Worm (Caenorhabditis elegans): Measurements from ENCODE around the gene unc-5.

DNA sequence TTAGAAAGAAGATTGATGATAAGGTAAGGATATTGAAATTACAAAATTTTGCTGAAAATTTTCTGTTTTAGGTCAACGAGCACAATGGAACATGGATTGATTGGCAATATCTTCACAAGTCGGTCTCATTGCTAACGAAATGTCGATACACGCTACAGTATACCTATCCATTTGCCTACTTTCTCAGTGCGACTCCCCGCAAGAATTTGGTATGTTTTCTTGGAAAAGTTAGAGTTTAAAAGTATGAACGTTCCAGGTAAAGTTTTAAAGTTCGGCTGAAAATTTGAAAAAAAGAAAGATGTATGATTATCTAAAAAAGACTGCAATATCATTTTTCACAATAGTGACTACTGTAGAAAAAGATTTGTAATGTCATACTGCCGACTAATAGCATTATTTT, 26.0 kb upstream of the unc-5 start:
- TF ChIP-seq med-1 (GFP tag; optimal IDR thresholded peaks at IDR 0.05; ENCODE audit: insufficient read depth) = no peak
- no peak for TF ChIP-seq T22C8.4 (GFP tag; IDR thresholded peaks at IDR 0.05)
- no peak for TF ChIP-seq cog-1 (tag; optimal IDR thresholded peaks at IDR 0.05)
- no peak for TF ChIP-seq flt-1 (GFP tag; IDR thresholded peaks at IDR 0.05)
- no peak for TF ChIP-seq ref-1 (GFP tag; conservative IDR thresholded peaks at IDR 0.05)
- no peak for TF ChIP-seq klf-2 (GFP tag; conservative IDR thresholded peaks at IDR 0.05)
- no peak for TF ChIP-seq ztf-23 (GFP tag; IDR thresholded peaks at IDR 0.05)

All from whole organism, midembryonic.